Fruit fly (Drosophila melanogaster) S2 (cell line): ENCODE results near the gene CG15894.

Experiments
- CG8478 ChIP-seq: fragments of >200 bp; optimal IDR thresholded peaks from 2 replicates; lab custom pipeline; 2018
- CTCF ChIP-seq, 2 experiments: fragments of >200 bp; optimal IDR thresholded peaks; 2 replicates each; lab custom pipeline; 2018

CG15894 gene

DNA sequence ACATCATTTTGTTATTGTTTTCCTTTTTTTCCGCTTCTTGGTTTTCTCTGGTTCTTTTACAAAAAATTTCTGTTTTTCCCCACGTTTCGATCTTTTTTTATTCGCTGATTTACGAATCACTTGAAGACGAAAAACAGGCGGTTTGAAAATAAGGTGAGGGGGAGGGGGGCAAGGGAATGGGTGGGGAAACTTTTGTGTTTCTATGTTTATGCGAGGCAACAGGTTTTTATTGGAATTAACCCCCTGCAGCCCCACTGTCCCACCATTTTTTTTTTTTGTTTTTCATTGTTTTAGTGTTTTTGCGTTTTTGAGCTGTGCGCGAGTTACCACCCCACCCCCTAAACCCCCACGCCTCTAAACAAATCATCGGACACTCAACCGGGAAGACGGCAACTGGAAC lies 25.9 kb downstream of the CG15894 start:
- TF ChIP-seq CG8478 (lab: Kevin White, UChicago) (no peak), CTCF (optimal IDR thresholded peaks at IDR 0.05; lab: Kevin White, UChicago) (no peak)

DNA sequence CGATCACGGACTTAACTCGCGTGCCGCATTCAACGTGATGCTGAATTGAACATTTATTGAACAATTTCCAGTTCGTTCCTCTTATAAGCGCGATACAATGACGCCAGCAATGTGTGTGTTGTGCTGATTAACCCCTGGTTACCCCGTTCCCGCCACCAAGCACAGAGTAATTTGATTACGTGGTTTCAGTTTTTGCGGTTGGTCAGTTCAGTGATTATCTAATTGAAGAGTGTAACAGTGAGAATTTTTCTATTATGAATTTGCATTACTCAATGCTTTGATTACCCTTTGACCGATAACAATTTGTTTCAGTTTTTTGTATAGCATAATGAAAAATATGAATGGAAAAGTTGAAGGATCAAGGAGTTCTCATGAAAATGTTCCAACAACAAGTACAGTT lies 28.7 kb downstream of the CG15894 start, which contains the start of gene CG3842:
TSS of gene CG3842 (plus strand) at position 61 of the 400 bp plus-strand sequence.
- TF ChIP-seq CTCF (optimal IDR thresholded peaks at IDR 0.05; lab: Kevin White, UChicago) (no peak), CG8478 (lab: Kevin White, UChicago) (no peak)

DNA sequence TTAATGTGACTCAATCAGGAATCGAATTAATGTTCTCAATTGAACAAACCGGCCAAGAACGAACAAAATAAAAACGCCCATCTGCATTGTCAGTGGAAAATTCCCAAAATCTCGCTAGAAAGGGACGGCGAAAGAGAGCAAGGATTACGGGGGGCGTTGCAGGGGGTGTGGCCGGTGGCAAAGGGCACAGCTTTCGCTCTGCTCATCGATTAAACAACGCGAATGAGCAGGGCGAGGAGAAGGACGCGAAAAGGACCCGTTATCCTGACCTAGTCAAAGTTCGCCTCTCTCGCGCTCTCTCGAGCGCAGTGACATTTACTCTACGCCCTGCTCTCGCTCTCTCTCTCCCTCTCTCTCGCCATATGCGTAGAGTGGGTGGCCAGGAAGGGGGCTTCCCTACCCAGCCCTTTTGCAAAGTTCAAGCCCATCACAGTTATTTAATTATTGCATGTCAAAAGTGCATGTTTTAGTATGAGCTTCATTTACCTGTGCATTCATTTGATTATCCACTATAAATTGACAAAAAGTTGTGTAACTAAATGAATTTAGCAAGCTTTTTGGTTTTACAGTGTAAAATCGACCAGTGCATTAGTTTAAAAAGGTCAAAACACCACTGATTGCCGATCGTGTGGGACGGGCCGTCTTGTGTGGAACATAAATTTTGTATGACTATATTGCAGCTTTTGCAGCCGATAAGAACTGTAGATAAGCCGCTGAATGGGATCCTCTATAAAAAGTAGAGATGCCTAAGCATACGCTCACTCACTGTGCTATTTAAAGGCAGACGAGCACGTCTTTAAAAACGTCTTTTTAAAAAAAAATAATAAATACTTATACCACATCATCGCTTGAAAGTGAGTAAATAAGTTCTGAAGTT lies 30.0 kb downstream of the CG15894 start:
- no peak for TF ChIP-seq CTCF (optimal IDR thresholded peaks at IDR 0.05; lab: Kevin White, UChicago)
- no peak for TF ChIP-seq CG8478 (lab: Kevin White, UChicago)

DNA sequence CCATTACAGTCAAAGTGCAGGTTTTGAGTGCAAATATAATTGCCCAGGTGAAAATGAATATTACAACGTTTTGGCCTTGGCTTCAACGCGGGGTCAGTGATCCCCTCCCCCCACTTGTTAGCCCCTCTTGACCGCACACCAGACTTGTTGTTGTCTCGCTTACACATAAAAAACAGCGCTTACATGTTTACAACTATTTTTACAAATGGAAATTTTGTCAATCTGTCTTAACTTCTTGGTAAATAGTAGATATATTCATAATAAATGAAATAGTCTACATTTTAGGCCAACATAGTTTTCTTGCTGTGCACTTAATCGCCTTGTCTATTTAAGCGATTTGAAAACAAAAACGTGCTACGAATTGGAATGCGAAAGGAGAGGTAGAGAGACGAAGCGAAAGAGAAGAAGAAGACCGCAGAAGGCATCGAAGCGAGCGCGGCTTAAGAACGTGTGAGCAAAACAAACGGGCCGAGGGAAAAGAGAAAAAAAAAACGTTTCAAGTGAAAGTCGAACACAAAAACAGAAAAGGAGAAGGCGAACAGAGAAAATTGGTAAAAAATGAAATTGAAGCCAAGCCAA lies 31.0 kb downstream of the CG15894 start:
- TF ChIP-seq CTCF (optimal IDR thresholded peaks at IDR 0.05; lab: Kevin White, UChicago) (no peak), CG8478 (lab: Kevin White, UChicago) (no peak)

DNA sequence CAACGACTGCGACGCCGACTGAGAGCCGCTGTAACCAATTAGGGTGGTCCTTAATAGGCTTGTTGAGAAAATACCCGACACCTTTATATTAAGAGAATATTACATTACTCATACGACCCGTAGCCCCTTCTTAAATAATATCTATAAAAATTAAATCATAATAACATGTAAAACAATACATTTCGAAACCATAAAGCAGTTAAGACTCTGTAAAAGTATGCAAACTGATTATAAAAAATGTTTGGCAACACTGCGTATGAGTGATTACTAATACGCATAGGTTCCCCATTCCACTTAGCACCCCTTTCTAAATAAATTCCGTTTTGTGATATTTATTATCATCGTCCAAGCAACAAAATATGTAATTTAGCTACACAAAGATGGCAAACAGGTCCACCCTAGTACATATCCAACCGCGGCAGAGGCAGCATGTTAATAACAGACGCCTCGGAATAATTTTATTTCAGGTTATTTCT lies 31.6 kb downstream of the CG15894 start:
- no peak for TF ChIP-seq CTCF (optimal IDR thresholded peaks at IDR 0.05; lab: Kevin White, UChicago)

DNA sequence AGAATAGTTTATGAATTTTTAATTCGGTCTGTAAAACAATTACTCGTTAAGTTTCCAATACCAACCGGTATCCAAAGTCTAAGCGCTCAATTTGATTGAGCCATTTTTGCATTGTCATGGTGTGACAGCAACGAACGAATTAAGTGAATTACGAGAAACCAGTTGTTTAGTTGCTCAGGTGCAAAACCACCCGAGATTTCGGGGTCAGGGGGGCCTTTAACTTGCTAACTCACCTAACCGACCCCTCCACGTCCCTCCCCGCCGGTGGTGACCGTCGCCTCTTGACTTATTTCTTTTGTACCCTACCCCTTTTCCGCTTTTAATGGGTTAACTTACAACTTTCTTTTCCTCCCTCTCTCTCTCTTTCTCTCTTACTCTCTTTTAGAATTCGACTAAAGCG lies 32.7 kb downstream of the CG15894 start:
- no peak for TF ChIP-seq CG8478 (lab: Kevin White, UChicago)
- no peak for TF ChIP-seq CTCF (optimal IDR thresholded peaks at IDR 0.05; lab: Kevin White, UChicago)

DNA sequence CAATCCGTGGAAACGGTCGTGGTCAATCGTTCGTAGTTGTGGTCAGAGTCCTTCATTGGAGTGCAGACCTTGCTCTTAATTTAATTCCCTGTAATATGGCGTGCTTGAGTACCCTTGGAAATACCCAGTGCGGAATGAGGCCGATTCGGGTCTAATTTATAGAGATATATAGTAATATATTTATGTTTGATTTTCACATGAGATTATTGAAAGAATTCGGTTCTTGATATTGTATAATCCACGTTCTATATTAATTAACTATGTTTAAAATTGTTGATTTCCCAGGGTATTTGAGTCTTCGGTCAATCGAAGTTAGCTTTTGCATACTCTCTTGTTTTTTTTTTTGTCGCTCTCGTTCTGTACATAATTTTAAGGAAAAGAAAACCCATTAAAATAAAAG lies 34.3 kb downstream of the CG15894 start:
- TF ChIP-seq CG8478 (lab: Kevin White, UChicago): no peak
- TF ChIP-seq CTCF (optimal IDR thresholded peaks at IDR 0.05; lab: Kevin White, UChicago): no peak

DNA sequence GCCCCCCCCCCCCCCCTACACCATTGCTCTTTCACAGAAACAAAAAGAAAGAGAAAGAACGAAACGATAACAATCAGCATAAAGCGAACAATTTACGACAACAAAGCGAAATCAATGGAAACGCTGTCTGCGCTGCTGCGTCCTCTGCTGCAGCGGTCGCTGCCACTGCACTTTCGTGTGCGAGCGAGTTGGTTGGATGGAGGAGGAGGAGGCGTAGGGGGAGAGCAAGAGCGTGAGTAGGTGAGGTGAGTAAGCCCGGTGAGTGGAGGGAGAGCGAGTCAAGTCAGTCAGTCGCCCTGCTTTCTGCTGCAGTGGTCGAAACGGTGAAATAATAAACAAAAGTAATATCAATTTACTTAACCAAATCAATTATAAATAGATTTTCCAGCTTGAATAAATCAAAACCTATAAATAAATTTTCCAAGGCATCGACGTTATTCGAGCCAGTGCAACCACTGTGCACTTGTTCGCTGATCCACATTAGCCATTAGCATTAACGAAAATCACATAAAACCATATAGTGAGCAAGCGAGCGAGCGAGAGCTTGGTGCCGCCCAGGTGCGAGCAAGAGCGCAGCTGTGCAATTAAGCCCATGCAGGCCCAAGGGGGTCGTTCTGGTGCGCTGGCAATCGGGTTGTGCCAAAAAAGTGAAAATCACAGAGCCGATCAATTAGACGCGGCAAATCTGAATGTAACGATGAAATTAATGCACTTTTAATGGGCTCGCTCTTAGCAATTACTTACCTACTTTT lies 35.0 kb downstream of the CG15894 start:
- TF ChIP-seq CTCF (optimal IDR thresholded peaks at IDR 0.05; lab: Kevin White, UChicago) (no peak), CG8478 (lab: Kevin White, UChicago) (no peak)

DNA sequence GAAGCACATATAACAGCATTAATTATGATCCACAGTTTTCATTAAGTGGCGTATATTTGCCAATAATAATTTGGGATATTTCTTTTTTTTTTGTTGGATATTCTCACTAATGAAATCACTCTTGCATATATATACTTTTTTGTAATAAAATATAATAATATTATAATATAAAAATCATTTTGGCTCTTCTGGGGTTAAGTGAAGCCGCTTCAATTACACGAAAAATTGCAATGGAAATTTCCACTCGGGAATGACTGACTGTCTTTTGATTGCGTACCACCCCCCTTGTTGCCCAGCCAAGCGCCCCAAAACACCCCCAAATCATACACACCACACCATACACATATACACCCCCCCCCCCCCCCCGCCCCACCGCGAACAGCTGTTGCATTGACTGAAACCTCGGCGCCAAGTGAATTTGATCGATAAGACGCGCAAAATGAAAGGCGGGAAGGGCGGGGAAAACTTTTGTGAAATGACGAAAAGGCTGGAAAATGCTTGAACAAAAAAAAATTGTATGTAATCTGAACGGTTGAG lies 35.6 kb downstream of the CG15894 start:
- TF ChIP-seq CG8478 (lab: Kevin White, UChicago) (no peak), CTCF (optimal IDR thresholded peaks at IDR 0.05; lab: Kevin White, UChicago) (no peak)

DNA sequence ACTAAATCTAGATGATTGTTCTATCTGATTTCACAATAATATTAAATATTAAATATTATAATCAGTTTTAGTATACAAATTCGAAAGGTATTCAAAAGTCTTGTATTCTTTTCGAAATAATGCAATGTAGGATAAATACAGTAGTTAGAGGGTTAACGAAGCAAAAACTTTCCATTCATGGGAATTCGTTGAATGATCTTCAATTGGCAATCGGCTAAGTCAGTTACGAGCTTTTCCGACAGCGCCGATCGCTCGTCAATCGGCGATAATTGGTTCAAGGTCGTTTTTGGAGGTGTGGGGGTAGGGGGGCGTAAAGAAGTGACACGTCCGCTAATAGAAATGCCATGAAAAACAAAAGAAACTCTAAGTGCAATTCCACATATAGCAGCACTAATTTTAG lies 37.1 kb downstream of the CG15894 start:
- TF ChIP-seq CTCF (optimal IDR thresholded peaks at IDR 0.05; lab: Kevin White, UChicago): no peak
- no peak for TF ChIP-seq CG8478 (lab: Kevin White, UChicago)

DNA sequence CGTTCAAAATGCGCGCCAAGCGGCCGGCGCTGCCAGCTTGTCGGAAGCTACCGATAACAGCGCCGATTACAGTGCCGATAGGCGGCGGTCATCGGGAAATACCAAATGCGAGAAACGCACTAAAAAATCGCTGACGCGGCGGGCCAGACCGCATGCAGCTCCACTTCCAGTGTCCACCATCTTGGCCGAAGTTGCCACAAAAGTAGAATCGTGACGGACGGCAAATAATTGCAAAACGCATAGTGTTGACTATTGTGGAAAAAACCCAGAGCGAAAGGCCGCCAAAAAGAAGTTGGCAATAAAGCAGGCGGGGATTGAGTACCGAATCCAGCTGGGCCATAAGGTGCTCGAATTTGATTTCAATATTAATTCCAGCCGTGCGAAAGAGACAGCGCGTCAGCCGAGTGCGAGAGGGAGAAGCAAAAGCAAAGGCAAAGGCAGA lies 37.9 kb downstream of the CG15894 start, which contains the start of gene CG3847:
TSS of gene CG3847 (plus strand) at position 178 of the 442 bp plus-strand sequence.
- peak in 1 of 2 experiments; percentile 56 for TF ChIP-seq CTCF (optimal IDR thresholded peaks at IDR 0.05; lab: Kevin White, UChicago)
- TF ChIP-seq CG8478 (lab: Kevin White, UChicago): no peak

DNA sequence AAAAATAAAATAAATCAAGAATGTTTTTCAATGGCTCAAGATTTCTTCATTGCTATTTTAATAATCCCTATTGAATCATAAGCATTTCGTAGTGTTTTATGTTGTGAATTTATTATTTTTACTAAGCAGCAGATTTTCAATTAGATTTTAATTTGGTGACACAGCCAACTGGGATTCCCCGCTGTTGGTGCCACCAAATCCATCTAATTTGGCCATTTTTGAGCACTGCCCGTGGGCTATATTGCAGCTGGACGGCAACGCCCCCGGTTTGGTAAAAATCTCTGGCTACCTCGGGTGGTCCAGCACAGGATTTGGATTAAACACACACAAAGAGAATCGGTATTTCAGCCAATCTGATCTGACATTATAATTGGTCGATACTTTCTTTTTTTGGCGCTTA lies 40.2 kb downstream of the CG15894 start:
- TF ChIP-seq CG8478 (lab: Kevin White, UChicago): no peak
- TF ChIP-seq CTCF (optimal IDR thresholded peaks at IDR 0.05; lab: Kevin White, UChicago): no peak

DNA sequence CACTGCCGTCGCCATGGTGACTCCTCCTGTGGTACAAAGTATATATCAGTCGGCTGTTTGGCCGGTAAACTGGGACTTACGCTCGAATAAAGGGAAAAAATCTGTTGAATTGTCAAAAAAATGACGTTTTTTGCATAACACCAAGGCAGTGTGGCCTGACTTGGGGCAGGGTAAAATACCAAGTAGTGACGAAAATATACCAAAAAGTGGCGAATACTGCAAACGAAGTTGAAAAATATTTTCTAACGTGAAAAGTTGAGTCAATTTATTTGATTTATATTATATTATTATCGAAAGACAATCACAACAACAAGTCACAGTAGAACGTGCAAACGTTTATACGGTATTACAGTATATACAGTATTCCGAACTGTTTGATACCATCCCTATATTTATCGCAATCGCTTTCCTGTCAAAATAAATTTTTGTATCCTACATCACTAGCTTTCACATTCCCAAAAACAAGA lies 41.2 kb downstream of the CG15894 start, which contains the start of the genes ND-B16.6 and kdn:
TSS of gene ND-B16.6 (minus strand) at position 189 of the 467 bp plus-strand sequence.
TSS of gene kdn (plus strand) at position 417 of the 467 bp plus-strand sequence.
- TF ChIP-seq CG8478 (lab: Kevin White, UChicago) (no peak), CTCF (optimal IDR thresholded peaks at IDR 0.05; lab: Kevin White, UChicago) (no peak)
